Fruit fly (Drosophila melanogaster) whole organism, pupa: ENCODE data around the gene CG44869.
A peak's percentile ranks its signal among the peaks of the same experiment; 100 is the strongest.

ENCODE experiments used
- CG10348 ChIP-seq: fragments of 200-800 bp; sonication (Bioruptor generic); IDR thresholded peaks from 2 replicates; pipeline ENCODE4 v1.3.6; 2022; ENCODE audit warnings: missing biosample characterization, missing genetic modification characterization
- CG12605 ChIP-seq: fragments of 200-800 bp; sonication (Bioruptor generic); IDR thresholded peaks from 2 replicates; pipeline ENCODE4 v1.3.6; 2022; ENCODE audit warnings: missing biosample characterization, missing genetic modification characterization
- CG13204 ChIP-seq: fragments of 200-800 bp; sonication (Bioruptor generic); optimal IDR thresholded peaks from 2 replicates; lab custom pipeline; 2018; ENCODE audit warnings: missing biosample characterization, mild to moderate bottlenecking, missing genetic modification characterization, moderate library complexity
- CG14655 ChIP-seq: fragments of 200-800 bp; sonication (Bioruptor generic); optimal IDR thresholded peaks from 3 replicates; lab custom pipeline; 2017; ENCODE audit warnings: mild to moderate bottlenecking, missing biosample characterization, missing genetic modification reagents, missing genetic modification characterization
- CG15710 ChIP-seq: fragments of 200-800 bp; sonication (Bioruptor generic); optimal IDR thresholded peaks from 2 replicates; lab custom pipeline; 2018; ENCODE audit warnings: missing biosample characterization, mild to moderate bottlenecking, missing genetic modification characterization, moderate library complexity
- CG17806 ChIP-seq: fragments of 200-800 bp; sonication (Bioruptor generic); optimal IDR thresholded peaks from 2 replicates; lab custom pipeline; 2018; ENCODE audit warnings: missing biosample characterization, mild to moderate bottlenecking, missing genetic modification characterization, moderate library complexity
- CG32121 ChIP-seq: fragments of 200-800 bp; sonication (Bioruptor generic); IDR thresholded peaks from 2 replicates; pipeline ENCODE4 v1.3.6; 2022; ENCODE audit warnings: missing biosample characterization, missing genetic modification characterization
- CG34367 ChIP-seq: fragments of 200-800 bp; sonication (Bioruptor generic); optimal IDR thresholded peaks from 2 replicates; lab custom pipeline; 2018; ENCODE audit warnings: missing biosample characterization, mild to moderate bottlenecking, missing genetic modification characterization
- CG4496 ChIP-seq: fragments of 200-800 bp; sonication (Bioruptor generic); IDR thresholded peaks from 3 replicates; pipeline ENCODE4 v1.3.6; 2022; ENCODE audit warnings: missing biosample characterization, missing genetic modification characterization
- CG8159 ChIP-seq: fragments of 200-800 bp; sonication (Bioruptor generic); optimal IDR thresholded peaks from 3 replicates; lab custom pipeline; 2018; ENCODE audit warnings: missing biosample characterization, mild to moderate bottlenecking, missing genetic modification characterization, moderate library complexity
- CG8301 ChIP-seq: fragments of 200-800 bp; sonication (Bioruptor generic); optimal IDR thresholded peaks from 2 replicates; lab custom pipeline; 2018; ENCODE audit warnings: missing biosample characterization, mild to moderate bottlenecking, missing genetic modification characterization
- CG9948 ChIP-seq: fragments of 200-800 bp; sonication (Bioruptor generic); optimal IDR thresholded peaks from 2 replicates; lab custom pipeline; 2018; ENCODE audit warnings: missing biosample characterization, mild to moderate bottlenecking, missing genetic modification characterization, moderate library complexity
- D1 ChIP-seq: fragments of 200-800 bp; sonication (Bioruptor generic); optimal IDR thresholded peaks from 2 replicates; lab custom pipeline; 2018; ENCODE audit warnings: missing biosample characterization, mild to moderate bottlenecking, missing genetic modification characterization, moderate library complexity
- EcR ChIP-seq: fragments of 200-800 bp; sonication (Bioruptor generic); optimal IDR thresholded peaks from 3 replicates; lab custom pipeline; 2019; ENCODE audit warnings: missing biosample characterization, missing genetic modification characterization, mild to moderate bottlenecking, moderate library complexity, missing genetic modification reagents
- Ets98B ChIP-seq: fragments of 200-800 bp; sonication (Bioruptor generic); IDR thresholded peaks from 2 replicates; pipeline ENCODE4 v1.3.6; 2022; ENCODE audit warnings: missing biosample characterization, missing genetic modification characterization
- Pif1A ChIP-seq: fragments of 200-800 bp; sonication (Bioruptor generic); optimal IDR thresholded peaks from 3 replicates; lab custom pipeline; 2016; ENCODE audit warnings: missing biosample characterization, missing genetic modification characterization
- Pif1B ChIP-seq: fragments of 200-800 bp; sonication (Bioruptor generic); optimal IDR thresholded peaks from 3 replicates; lab custom pipeline; 2016; ENCODE audit warnings: missing biosample characterization, missing genetic modification characterization
- Snoo ChIP-seq: fragments of 200-800 bp; sonication (Bioruptor generic); optimal IDR thresholded peaks from 3 replicates; lab custom pipeline; 2017; ENCODE audit warnings: missing biosample characterization, mild to moderate bottlenecking, missing genetic modification characterization, inconsistent platforms
- fd96Ca ChIP-seq: fragments of 200-800 bp; sonication (Bioruptor generic); IDR thresholded peaks from 3 replicates; pipeline ENCODE4 v1.3.6; 2022; ENCODE audit warnings: missing biosample characterization, missing genetic modification characterization
- gl ChIP-seq: fragments of 200-800 bp; sonication (Bioruptor generic); optimal IDR thresholded peaks from 2 replicates; lab custom pipeline; 2018; ENCODE audit warnings: missing biosample characterization, mild to moderate bottlenecking, missing genetic modification characterization
- rn ChIP-seq: fragments of 200-800 bp; sonication (Bioruptor generic); IDR thresholded peaks from 2 replicates; pipeline ENCODE4 v1.3.6; 2022; ENCODE audit warnings: missing biosample characterization, missing genetic modification characterization

The CG44869 gene

dm6 chr2L:15433009-15433408, 14.8 kb upstream of the CG44869 start, which contains the start of gene CG4161:
TSS of gene CG4161 (plus strand) at chr2L:15433309.
- TF ChIP-seq CG4496 (GFP tag; lab: Robert Waterston, UW) (no peak), D1 (tag; lab: Kevin White, UChicago) (no peak), CG8301 (tag; lab: Kevin White, UChicago) (no peak), Pif1B (GFP tag; lab: Kevin White, UChicago) (no peak), CG12605 (GFP tag; lab: Robert Waterston, UW) (no peak), Ets98B (GFP tag; lab: Robert Waterston, UW) (no peak), Snoo (tag; lab: Kevin White, UChicago) (no peak), CG9948 (tag; lab: Kevin White, UChicago) (no peak), Pif1A (GFP tag; lab: Kevin White, UChicago) (no peak), CG14655 (GFP tag; lab: Kevin White, UChicago) (no peak), CG10348 (GFP tag; lab: Robert Waterston, UW) (no peak), CG13204 (GFP tag; lab: Kevin White, UChicago) (no peak), CG32121 (no peak), fd96Ca (GFP tag; lab: Robert Waterston, UW) (no peak), CG8159 (tag; lab: Kevin White, UChicago) (no peak), CG17806 (no peak), gl (tag; lab: Kevin White, UChicago) (no peak)

- TF ChIP-seq rn (no peak), CG32121 (no peak)
Measured at dm6 chr2L:15432260-15432659, 14.1 kb upstream of the CG44869 start.

- TF ChIP-seq Pif1B (GFP tag; lab: Kevin White, UChicago), result no peak
- TF ChIP-seq CG9948 (tag; lab: Kevin White, UChicago), result no peak
- no peak for TF ChIP-seq Pif1A (GFP tag; lab: Kevin White, UChicago)
- TF ChIP-seq fd96Ca (GFP tag; lab: Robert Waterston, UW), result no peak
- no peak for TF ChIP-seq CG13204 (GFP tag; lab: Kevin White, UChicago)
- no peak for TF ChIP-seq CG17806
- TF ChIP-seq Snoo (tag; lab: Kevin White, UChicago), result no peak
- no peak for TF ChIP-seq rn
- no peak for TF ChIP-seq gl (tag; lab: Kevin White, UChicago)
- TF ChIP-seq CG4496 (GFP tag; lab: Robert Waterston, UW), result no peak
- TF ChIP-seq Ets98B (GFP tag; lab: Robert Waterston, UW), result no peak
- no peak for TF ChIP-seq CG32121
- no peak for TF ChIP-seq CG8159 (tag; lab: Kevin White, UChicago)
Measured at dm6 chr2L:15429671-15430070, 11.5 kb upstream of the CG44869 start.

dm6 chr2L:15426736-15427222, 8.6 kb upstream of the CG44869 start:
- TF ChIP-seq CG15710 (tag; lab: Kevin White, UChicago) (no peak), CG9948 (tag; lab: Kevin White, UChicago) (no peak), CG13204 (GFP tag; lab: Kevin White, UChicago) (no peak), CG10348 (GFP tag; lab: Robert Waterston, UW) (no peak), CG12605 (GFP tag; lab: Robert Waterston, UW) (no peak), gl (tag; lab: Kevin White, UChicago) (no peak), CG34367 (tag; lab: Kevin White, UChicago) (no peak), CG32121 (no peak), D1 (tag; lab: Kevin White, UChicago) (no peak), EcR (no peak), Pif1A (GFP tag; lab: Kevin White, UChicago) (no peak), Snoo (tag; lab: Kevin White, UChicago) (no peak), CG8301 (tag; lab: Kevin White, UChicago) (no peak), Ets98B (GFP tag; lab: Robert Waterston, UW) (no peak)

- TF ChIP-seq CG8301 (tag; lab: Kevin White, UChicago) (no peak), Pif1B (GFP tag; lab: Kevin White, UChicago) (peak; percentile 26), Ets98B (GFP tag; lab: Robert Waterston, UW) (no peak), fd96Ca (GFP tag; lab: Robert Waterston, UW) (no peak), Pif1A (GFP tag; lab: Kevin White, UChicago) (no peak), CG14655 (GFP tag; lab: Kevin White, UChicago) (no peak), EcR (peak; percentile 69), Snoo (tag; lab: Kevin White, UChicago) (no peak), CG17806 (no peak), CG32121 (0 out of 2 replicates have a peak, but pooled peaks have one; percentile 19), CG8159 (tag; lab: Kevin White, UChicago) (no peak), CG15710 (tag; lab: Kevin White, UChicago) (no peak), D1 (tag; lab: Kevin White, UChicago) (no peak), CG9948 (tag; lab: Kevin White, UChicago) (no peak), CG10348 (GFP tag; lab: Robert Waterston, UW) (no peak), gl (tag; lab: Kevin White, UChicago) (no peak), CG13204 (GFP tag; lab: Kevin White, UChicago) (peak; percentile 37), CG34367 (tag; lab: Kevin White, UChicago) (no peak), CG12605 (GFP tag; lab: Robert Waterston, UW) (no peak), rn (no peak), CG4496 (GFP tag; lab: Robert Waterston, UW) (0 out of 3 replicates have a peak, but pooled peaks have one; percentile 39)
Measured at dm6 chr2L:15425530-15426308, 7.6 kb upstream of the CG44869 start, which contains the start of gene wor. TSS of gene wor (minus strand) at chr2L:15425580.
